Fruit fly (Drosophila melanogaster): Measurements from ENCODE around the gene CG34447.

The CG34447 gene

dm6 chr2L:2373818-2374746 is 45.7 kb downstream of the CG34447 start, which contains the start of the genes CG3609 and CG15390 (continued):
- no peak; the same call in 1 of the 2 replicates for TF ChIP-seq ham (GFP tag; IDR thresholded peaks at IDR 0.05)
- TF ChIP-seq Sin3A (optimal IDR thresholded peaks at IDR 0.05), result peak; percentile 4
- peak; percentile 42 for TF ChIP-seq Fer2 (tag; optimal IDR thresholded peaks at IDR 0.05)
- TF ChIP-seq CG18619 (GFP tag; optimal IDR thresholded peaks at IDR 0.05), result peak; percentile 69
- peak; percentile 78 for TF ChIP-seq CG12299 (tag; optimal IDR thresholded peaks at IDR 0.05)
- TF ChIP-seq sens-2 (GFP tag; IDR thresholded peaks at IDR 0.05), result peak; percentile 59
- no peak for TF ChIP-seq tll (GFP tag; optimal IDR thresholded peaks at IDR 0.05)
- peak; percentile 80 for TF ChIP-seq pzg (GFP tag; optimal IDR thresholded peaks at IDR 0.05)
- TF ChIP-seq Drgx (GFP tag; IDR thresholded peaks at IDR 0.05), result peak; percentile 69
- TF ChIP-seq Awh (GFP tag; IDR thresholded peaks at IDR 0.05), result peak; percentile 74
- TF ChIP-seq Fer1 (GFP tag; optimal IDR thresholded peaks at IDR 0.05), result peak; percentile 72
- no peak for TF ChIP-seq usp (GFP tag; optimal IDR thresholded peaks at IDR 0.05)
- peak; percentile 62 for TF ChIP-seq ATbp (GFP tag; optimal IDR thresholded peaks at IDR 0.05)
- TF ChIP-seq Adf1 (GFP tag; IDR thresholded peaks at IDR 0.05), result peak; percentile 52; the same call in 1 of the 2 replicates
- TF ChIP-seq Dp (GFP tag; optimal IDR thresholded peaks at IDR 0.05), result peak; percentile 25
- peak; percentile 37 for TF ChIP-seq CG8089 (GFP tag; optimal IDR thresholded peaks at IDR 0.05)
- TF ChIP-seq CG32767 (GFP tag; IDR thresholded peaks at IDR 0.05), result peak; percentile 62
- TF ChIP-seq eyg (GFP tag; optimal IDR thresholded peaks at IDR 0.05), result peak; percentile 76
- peak; percentile 81 for TF ChIP-seq Myb (GFP tag; optimal IDR thresholded peaks at IDR 0.05)
- peak; percentile 64 for TF ChIP-seq CG2712 (tag; optimal IDR thresholded peaks at IDR 0.05)
- no peak for TF ChIP-seq CG6654 (GFP tag; optimal IDR thresholded peaks at IDR 0.05)
- TF ChIP-seq PHDP (tag; optimal IDR thresholded peaks at IDR 0.05), result peak; percentile 77
- peak; percentile 58 for TF ChIP-seq Sox100B (GFP tag; optimal IDR thresholded peaks at IDR 0.05)
- TF ChIP-seq CG2120 (GFP tag; optimal IDR thresholded peaks at IDR 0.05), result peak; percentile 96
- TF ChIP-seq C15 (GFP tag; IDR thresholded peaks at IDR 0.05), result peak; percentile 72; the same call in 1 of the 3 replicates
- peak; percentile 81 for TF ChIP-seq CG9817 (tag; optimal IDR thresholded peaks at IDR 0.05)
- TF ChIP-seq CG4424 (GFP tag; optimal IDR thresholded peaks at IDR 0.05), result peak; percentile 56
- peak; percentile 81 for TF ChIP-seq CG10462 (GFP tag; optimal IDR thresholded peaks at IDR 0.05)
- TF ChIP-seq gcm2 (GFP tag; optimal IDR thresholded peaks at IDR 0.05), result peak; percentile 68
- peak; percentile 78 for TF ChIP-seq pb (GFP tag; optimal IDR thresholded peaks at IDR 0.05)
- peak; percentile 90 for TF ChIP-seq CG7786 (GFP tag; optimal IDR thresholded peaks at IDR 0.05)
- TF ChIP-seq Ptx1 (GFP tag; IDR thresholded peaks at IDR 0.05), result peak; percentile 71
- TF ChIP-seq NK7.1 (GFP tag; optimal IDR thresholded peaks at IDR 0.05), result peak; percentile 83
- TF ChIP-seq CG9215 (GFP tag; IDR thresholded peaks at IDR 0.05), result peak; percentile 68
- TF ChIP-seq Dfd (GFP tag; optimal IDR thresholded peaks at IDR 0.05), result no peak
- TF ChIP-seq ap (GFP tag; IDR thresholded peaks at IDR 0.05), result peak; percentile 30; the same call in 1 of the 2 replicates
- peak; percentile 79 for TF ChIP-seq en (GFP tag; optimal IDR thresholded peaks at IDR 0.05)
- peak; percentile 90 for TF ChIP-seq rib (GFP tag; IDR thresholded peaks at IDR 0.05)
- peak; percentile 88 for TF ChIP-seq ken (GFP tag; IDR thresholded peaks at IDR 0.05)
- peak; percentile 1 for TF ChIP-seq CG6683 (GFP tag; optimal IDR thresholded peaks at IDR 0.05)
- no peak for TF ChIP-seq CG1832 (GFP tag; optimal IDR thresholded peaks at IDR 0.05)
- no peak for TF ChIP-seq hkb (optimal IDR thresholded peaks at IDR 0.05)
- peak; percentile 68 for TF ChIP-seq hkb (GFP tag; IDR thresholded peaks at IDR 0.05)
- TF ChIP-seq row (GFP tag; IDR thresholded peaks at IDR 0.05), result peak; percentile 98
- TF ChIP-seq BtbVII (GFP tag; optimal IDR thresholded peaks at IDR 0.05), result peak; percentile 22
- peak; percentile 46 for TF ChIP-seq CG2116 (GFP tag; optimal IDR thresholded peaks at IDR 0.05)
- peak; percentile 59 for TF ChIP-seq CG13123 (GFP tag; optimal IDR thresholded peaks at IDR 0.05)
- TF ChIP-seq fd3F (GFP tag; optimal IDR thresholded peaks at IDR 0.05), result peak; percentile 55
- peak; percentile 86 for TF ChIP-seq ash1 (GFP tag; optimal IDR thresholded peaks at IDR 0.05)
- TF ChIP-seq CG5953 (GFP tag; IDR thresholded peaks at IDR 0.05), result peak; percentile 51; the same call in 1 of the 2 replicates

All from whole organism, embryonic.